Worm (Caenorhabditis elegans): ENCODE measurements around the gene atf-7.

- TF ChIP-seq fkh-10 (GFP tag; optimal IDR thresholded peaks at IDR 0.05), result no peak
- no peak for TF ChIP-seq ama-1 (optimal IDR thresholded peaks at IDR 0.05)
- TF ChIP-seq mdl-1 (tag; optimal IDR thresholded peaks at IDR 0.05), result no peak
- no peak for TF ChIP-seq ztf-11 (tag; optimal IDR thresholded peaks at IDR 0.05)
- no peak for TF ChIP-seq unc-98 (GFP tag; IDR thresholded peaks at IDR 0.05)
- TF ChIP-seq pag-3 (tag; optimal IDR thresholded peaks at IDR 0.05; ENCODE audit: borderline replicate concordance, insufficient read depth), result no peak
- TF ChIP-seq nhr-11 (tag; optimal IDR thresholded peaks at IDR 0.05), result no peak
- TF ChIP-seq egl-27 (tag; optimal IDR thresholded peaks at IDR 0.05), result no peak
- TF ChIP-seq nhr-77 (tag; optimal IDR thresholded peaks at IDR 0.05), result no peak
- TF ChIP-seq mep-1 (tag; optimal IDR thresholded peaks at IDR 0.05), result no peak
- TF ChIP-seq efl-3 (GFP tag; optimal IDR thresholded peaks at IDR 0.05), result no peak
- no peak for TF ChIP-seq unc-62 (GFP tag; optimal IDR thresholded peaks at IDR 0.05)
Observed at ce11 chrIII:4493008-4493777, 5.7 kb downstream of the atf-7 start.

Data from whole organism, L1 larva.